Fruit fly (Drosophila melanogaster) ovary, adult (tissue): ENCODE measurements around the gene Non3.

ENCODE experiments used
- CG17801 ChIP-seq: fragments of 200-800 bp; optimal IDR thresholded peaks from 2 replicates; lab custom pipeline; 2019; ENCODE audit warnings: missing biosample characterization, mild to moderate bottlenecking, missing genetic modification characterization, moderate library complexity; ENCODE audit not compliant: partially characterized antibody

Non3 gene

DNA sequence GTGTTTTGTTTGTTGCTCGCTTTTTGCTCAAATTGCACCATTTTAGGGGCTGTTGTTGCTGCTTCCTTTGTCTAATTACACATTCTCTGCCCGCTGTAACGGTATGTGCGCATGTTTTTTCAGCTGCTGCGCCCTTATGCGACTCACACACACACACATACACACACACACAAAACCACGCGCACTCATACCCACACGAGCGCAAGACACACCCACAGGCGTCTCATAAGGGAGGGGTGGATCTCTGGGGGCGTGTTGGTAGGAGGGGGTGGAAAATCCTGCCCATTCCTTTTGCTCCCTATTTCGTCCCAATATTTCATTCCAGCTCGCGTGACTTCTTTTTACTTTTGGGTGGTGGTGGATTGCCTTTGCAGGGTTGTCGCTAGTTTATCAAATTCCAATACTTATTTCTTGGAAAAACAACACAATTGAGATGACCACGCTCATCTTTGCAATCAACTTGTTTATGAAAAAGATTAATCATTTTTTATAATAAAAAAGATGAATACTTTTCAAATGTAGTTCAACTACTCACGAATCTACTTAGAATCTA, 21.6 kb downstream of the Non3 start:
- no peak for TF ChIP-seq CG17801

DNA sequence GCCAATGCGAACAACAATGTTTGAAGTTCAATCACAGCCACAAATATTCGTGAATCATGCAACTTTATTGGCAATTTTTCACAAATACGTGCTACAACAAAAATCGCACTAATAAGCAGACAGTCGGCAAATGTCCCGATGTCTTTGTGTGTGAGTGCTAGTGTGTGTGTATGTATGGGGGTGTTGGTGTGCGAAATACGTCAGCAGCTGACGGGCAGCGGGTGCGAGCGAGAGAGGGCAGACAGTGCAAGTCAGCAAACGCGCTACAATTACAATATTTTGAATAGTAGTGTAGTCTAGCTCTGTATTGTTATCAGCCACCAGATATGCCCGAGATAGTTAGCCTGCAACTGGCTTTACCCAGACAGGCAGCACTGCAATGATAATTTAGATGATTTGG, 22.5 kb downstream of the Non3 start:
- TF ChIP-seq CG17801 = peak; percentile 25

DNA sequence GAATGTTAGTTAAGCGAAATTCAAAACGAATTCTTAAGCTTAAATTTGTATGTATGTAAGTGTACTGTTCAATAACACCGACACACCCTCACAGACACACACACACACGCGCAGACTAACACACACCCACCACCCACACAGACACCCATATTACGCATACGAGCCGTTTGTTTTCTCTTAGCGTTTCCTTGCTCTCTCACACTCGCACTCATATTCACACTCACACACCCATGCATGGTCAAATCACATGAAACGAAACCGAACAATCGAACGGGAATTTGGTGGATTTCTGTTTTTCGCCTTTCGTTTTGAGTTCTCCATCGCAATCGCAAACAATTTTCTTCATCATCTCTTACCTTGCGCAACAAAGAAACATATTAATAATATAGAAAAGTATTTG, 25.7 kb downstream of the Non3 start:
- no peak for TF ChIP-seq CG17801

DNA sequence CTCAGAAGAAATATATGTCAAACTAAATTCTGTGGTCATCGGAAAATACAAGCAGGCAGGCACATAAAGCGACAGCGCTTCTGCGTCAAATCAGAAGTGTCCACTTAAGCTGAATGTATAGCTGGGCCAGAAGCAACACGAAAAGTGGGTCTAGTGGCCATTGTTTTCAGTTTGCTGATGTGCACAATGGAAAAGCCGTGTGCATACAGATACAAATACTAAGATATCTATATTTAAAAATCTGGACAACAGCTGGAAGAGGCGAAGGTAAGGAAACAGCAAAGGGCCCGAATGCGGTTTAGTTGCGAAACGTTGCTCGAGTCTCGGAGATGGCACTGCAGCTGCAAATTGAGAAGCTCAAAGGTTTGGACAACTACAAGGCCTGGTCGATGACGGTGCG, 27.3 kb downstream of the Non3 start, which contains the start of gene CG18598:
Gene CG18598 (plus strand): TSS at position 301 of the 400 bp plus-strand sequence.
- TF ChIP-seq CG17801 = no peak

DNA sequence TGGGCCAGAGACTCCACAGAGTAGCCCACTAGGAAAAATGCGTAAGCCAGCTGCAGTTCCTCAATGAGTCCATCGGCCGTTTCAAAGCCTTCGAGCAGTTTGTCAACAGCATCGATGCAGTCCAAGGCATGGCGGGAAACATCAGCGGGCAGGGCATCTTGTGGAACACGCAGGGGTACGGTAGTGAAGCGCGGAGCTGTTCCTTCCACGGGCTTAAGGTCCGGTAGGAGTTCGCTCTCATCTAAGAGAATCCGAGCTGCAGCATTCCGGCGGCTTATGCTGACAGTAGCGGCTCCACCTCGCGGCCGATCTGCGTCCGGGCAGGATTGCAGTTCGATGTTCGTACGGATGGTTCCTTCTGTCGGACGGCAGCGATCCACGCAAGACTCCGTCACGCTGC, 28.4 kb downstream of the Non3 start:
- TF ChIP-seq CG17801 = no peak

DNA sequence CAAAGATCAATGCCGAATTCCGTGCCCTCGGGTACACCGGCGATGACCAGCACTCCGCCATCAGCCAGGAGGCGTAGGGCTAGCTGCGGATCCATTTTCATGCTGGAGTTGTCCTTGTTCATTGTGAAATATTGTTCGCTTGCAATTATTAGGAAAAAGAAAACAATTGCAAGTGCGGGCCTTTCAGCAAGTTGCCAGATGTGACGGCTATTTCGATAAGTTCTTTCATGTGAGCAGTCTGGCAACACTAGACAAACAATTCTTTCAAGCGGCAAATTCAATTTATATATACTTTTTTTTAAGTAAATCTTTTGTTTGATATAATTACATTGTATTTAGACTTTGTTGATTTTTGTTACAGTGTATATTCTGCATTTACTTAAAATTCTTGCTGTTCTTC, 29.1 kb downstream of the Non3 start, which contains the start of gene CG12320:
Gene CG12320 (minus strand): TSS at position 157 of the 400 bp plus-strand sequence.
- TF ChIP-seq CG17801 = no peak

DNA sequence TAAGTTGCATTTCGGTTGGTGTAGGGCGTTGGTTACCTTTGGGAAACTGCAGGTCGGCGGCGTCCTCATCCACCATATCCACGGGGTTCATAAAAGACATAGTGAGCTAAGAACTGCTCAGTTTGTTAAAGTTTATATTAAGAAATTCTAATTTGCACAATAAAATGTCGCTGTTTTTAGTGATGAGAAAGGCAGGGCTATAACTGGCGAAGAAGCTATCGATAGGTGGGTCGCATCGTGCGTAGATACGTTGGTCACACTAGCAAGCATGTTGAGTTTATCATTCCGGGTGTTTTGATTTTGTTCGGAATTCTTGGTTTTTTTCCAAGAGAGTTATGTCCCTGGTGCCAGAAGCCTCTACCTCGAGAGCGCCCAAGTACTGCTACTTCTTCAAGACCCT, 31.8 kb downstream of the Non3 start, which contains the start of the genes Ada2a, Polr2D, Tgs1 and moi:
Gene Ada2a (minus strand): TSS at position 207 of the 400 bp plus-strand sequence.
Gene Polr2D (minus strand): TSS at position 207 of the 400 bp plus-strand sequence.
Gene Tgs1 (plus strand): TSS at position 250 of the 400 bp plus-strand sequence.
Gene moi (plus strand): TSS at position 250 of the 400 bp plus-strand sequence.
- peak; percentile 23 for TF ChIP-seq CG17801

DNA sequence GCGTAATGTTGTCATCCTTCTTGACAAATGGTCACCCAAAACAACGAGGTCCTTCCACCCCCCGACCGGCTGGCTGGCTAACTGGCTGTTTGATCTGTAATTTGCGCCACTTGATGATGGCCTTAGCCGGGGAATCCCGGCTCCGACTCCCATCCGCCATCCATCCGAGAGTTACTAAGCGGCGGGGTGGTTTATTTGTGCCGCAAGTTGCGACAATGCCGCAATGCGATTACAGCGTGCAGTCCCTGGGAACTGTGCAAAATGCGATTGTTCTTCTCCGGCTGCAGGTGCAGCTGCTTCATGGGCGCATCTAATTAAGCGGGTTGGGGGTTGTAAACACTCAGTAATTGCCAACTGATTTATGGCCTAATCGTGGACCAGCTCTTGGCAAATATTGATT, 36.5 kb downstream of the Non3 start:
- no peak for TF ChIP-seq CG17801

DNA sequence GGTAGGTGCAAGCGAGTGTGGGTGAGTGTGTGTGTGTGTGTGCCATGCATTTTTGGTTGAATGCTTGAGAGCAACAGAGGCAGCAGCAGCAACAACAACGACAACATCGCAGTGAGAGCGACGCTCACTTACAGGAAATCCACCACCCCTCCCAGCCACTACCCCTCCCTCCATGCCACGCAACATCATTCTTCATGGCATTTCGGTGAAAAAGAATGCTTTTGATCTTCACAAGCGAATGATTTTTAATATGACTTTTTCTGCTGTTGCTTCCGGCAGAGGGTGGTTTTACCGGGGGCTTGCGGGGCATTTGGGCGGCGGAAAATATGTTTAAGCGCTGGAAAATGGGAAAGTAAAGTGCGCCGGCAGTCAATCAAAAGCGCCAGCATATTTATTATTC, 38.1 kb downstream of the Non3 start:
- TF ChIP-seq CG17801 = no peak

DNA sequence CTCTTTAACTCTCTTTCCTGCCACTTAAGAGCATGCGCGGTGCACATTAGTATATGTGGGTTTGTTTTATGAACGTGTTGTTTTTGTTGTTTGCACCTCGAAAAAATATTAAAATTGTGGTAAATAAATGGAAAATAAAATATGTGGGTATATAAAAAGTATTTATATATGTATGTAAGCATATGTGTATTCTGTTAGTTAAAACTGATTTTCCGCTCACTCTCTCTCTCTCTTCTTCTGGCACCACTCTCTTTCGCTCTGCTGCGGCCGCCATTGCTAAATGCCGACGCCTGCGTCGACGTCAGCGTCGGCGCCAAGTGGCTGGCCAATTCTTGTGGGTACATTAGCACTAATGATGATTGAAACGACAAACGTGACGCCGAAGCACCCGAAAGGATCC, 41.8 kb downstream of the Non3 start:
- no peak for TF ChIP-seq CG17801

DNA sequence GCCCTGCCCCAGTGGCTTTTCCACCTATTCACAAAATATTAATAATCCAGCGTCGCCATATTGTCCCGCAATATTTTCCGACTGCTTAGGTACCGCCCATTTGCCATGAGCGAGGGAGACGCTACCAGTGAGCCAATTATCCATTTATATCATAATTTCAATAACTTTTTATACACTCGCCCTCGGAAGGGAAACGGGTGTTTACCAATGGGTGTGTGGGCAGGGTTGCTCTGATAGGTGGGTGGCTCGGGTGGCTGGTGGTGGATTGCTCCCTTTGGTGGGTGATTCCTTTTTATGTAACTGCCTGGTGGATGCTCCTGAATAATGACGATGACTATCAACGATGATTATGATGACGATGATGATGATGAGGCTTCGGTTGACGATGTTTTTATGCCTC, 43.1 kb downstream of the Non3 start:
- TF ChIP-seq CG17801 = no peak

DNA sequence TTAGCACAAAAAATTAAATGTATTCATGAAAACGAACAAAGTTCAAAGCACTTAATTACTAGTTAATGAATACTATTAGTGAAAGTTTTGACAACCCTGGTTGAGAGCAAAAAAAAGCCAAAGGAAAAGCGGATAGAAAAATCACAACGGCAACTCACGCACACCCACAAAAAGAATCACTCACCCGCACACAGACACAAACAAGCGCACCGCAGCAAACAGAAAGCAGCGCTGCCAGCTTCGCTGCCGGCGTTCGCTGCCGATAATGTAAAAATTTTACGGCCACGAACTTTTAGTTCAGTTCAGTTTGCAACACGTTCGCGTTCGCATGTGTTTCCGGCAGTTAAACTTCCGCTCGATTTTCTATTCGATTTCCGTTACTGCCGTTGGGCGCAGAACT, 44.0 kb downstream of the Non3 start, which contains the start of gene CG18599:
Gene CG18599 (plus strand): TSS at position 301 of the 400 bp plus-strand sequence.
- TF ChIP-seq CG17801 = no peak

DNA sequence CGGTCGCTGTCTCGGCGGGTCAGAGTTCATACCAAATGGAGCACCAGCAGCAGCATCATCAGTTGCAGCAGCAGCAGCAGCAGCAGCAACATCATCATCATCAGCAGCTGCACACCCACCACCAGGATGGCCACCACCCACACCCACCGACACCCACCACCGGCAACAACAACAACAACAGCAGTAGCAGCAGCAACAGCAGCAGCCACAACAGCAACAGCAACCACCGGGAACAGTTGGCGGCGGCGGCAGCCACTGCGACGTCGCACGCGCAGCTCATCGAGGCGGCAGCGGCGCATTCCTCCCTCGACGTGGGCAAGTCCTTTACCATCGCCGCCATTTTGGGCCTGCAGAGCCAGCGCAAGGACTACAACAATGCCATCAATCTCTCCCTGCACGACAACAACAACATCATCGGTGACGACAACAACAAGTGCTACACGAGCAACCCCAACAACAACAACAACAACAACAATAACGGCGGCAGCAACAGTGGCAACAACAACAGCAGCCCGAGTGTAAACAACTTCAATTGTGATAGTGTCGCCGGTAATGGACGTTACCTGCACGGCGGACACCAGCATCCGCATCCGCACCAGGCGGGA, 46.3 kb downstream of the Non3 start:
- no peak for TF ChIP-seq CG17801
